Worm (Caenorhabditis elegans) whole organism, L4/young adult: Measurements from ENCODE around the gene pde-4.

ENCODE experiments used
- W03F9.2 ChIP-seq: fragments of 150-350 bp; optimal IDR thresholded peaks from 2 replicates; lab custom pipeline; 2014; ENCODE audit warnings: missing biosample characterization, missing genetic modification characterization
- dao-5 ChIP-seq: sonication (generic microtip); optimal IDR thresholded peaks from 2 replicates; lab custom pipeline; 2016; ENCODE audit warnings: missing genotype, missing genetic modification characterization, moderate library complexity, missing compliant biosample characterization
- him-1 ChIP-seq: sonication (generic microtip); optimal IDR thresholded peaks from 2 replicates; lab custom pipeline; 2016; ENCODE audit warnings: missing genotype, missing genetic modification reagents, missing genetic modification characterization, missing compliant biosample characterization

- TF ChIP-seq W03F9.2 (tag; lab: Kevin White, UChicago) (no peak), him-1 (tag; lab: Kevin White, UChicago) (no peak), dao-5 (tag; lab: Kevin White, UChicago) (no peak)
Observed at ce11 chrII:7635296-7635695, 15.8 kb downstream of the pde-4 start.
